Fruit fly (Drosophila melanogaster): Measurements from ENCODE around the gene for.

Gene for

DNA sequence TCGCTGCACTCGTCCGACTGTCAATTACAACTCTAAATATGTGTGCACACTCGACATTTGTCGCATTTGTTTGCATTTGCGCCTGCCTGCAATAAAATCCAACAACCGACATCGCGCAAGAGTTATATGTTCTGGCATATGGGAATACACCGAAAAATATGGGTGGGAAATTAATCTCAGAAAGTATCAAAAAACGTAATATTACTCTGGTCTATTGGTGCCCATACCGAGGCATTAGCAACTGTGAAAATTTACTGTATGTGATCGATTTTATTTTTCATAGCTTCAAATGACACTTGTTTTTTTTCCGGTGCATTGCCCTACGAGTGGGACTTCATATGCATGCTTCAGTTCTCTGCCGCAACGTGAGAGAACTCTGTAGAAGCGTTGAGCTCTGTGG, 82.8 kb downstream of the for start (continued):
- TF ChIP-seq CG6254 (GFP tag; optimal IDR thresholded peaks at IDR 0.05) = peak; percentile 75
- peak; percentile 23 for TF ChIP-seq Deaf1 (tag; optimal IDR thresholded peaks at IDR 0.05)
- TF ChIP-seq NK7.1 (GFP tag; optimal IDR thresholded peaks at IDR 0.05) = peak; percentile 64
- peak; percentile 81 for TF ChIP-seq row (GFP tag; IDR thresholded peaks at IDR 0.05)
- no peak for TF ChIP-seq lbe (GFP tag; optimal IDR thresholded peaks at IDR 0.05)
- peak; percentile 53 for TF ChIP-seq run (tag; optimal IDR thresholded peaks at IDR 0.05)
- TF ChIP-seq Hr51 (GFP tag; optimal IDR thresholded peaks at IDR 0.05) = peak in 1 of 2 experiments; percentile 58
- TF ChIP-seq CG14710 (tag; optimal IDR thresholded peaks at IDR 0.05) = peak; percentile 74
- peak; percentile 82 for TF ChIP-seq cato (GFP tag; optimal IDR thresholded peaks at IDR 0.05; ENCODE audit: borderline replicate concordance)
- TF ChIP-seq otp (GFP tag; IDR thresholded peaks at IDR 0.05) = peak; percentile 80; the same call in 2 of the 3 replicates
- TF ChIP-seq NFAT (GFP tag; IDR thresholded peaks at IDR 0.05) = no peak
- TF ChIP-seq CG14014 (GFP tag; IDR thresholded peaks at IDR 0.05) = peak; percentile 67
- TF ChIP-seq Med (GFP tag) = peak; percentile 95
- no peak for TF ChIP-seq Bteb2 (GFP tag; optimal IDR thresholded peaks at IDR 0.05)
- no peak for TF ChIP-seq fru (optimal IDR thresholded peaks at IDR 0.05)
- no peak for TF ChIP-seq vfl (GFP tag; optimal IDR thresholded peaks at IDR 0.05)
- TF ChIP-seq slp2 (GFP tag; optimal IDR thresholded peaks at IDR 0.05) = peak; percentile 73
- TF ChIP-seq CG16863 (GFP tag; optimal IDR thresholded peaks at IDR 0.05) = peak; percentile 83
- TF ChIP-seq CG15601 (tag; optimal IDR thresholded peaks at IDR 0.05) = peak; percentile 83
- TF ChIP-seq YL-1 (GFP tag; optimal IDR thresholded peaks at IDR 0.05) = no peak
- TF ChIP-seq CG13287 (GFP tag; IDR thresholded peaks at IDR 0.05; ENCODE audit: partially characterized antibody) = no peak
- TF ChIP-seq Awh (GFP tag; IDR thresholded peaks at IDR 0.05) = peak; percentile 76
- peak; percentile 76 for TF ChIP-seq CG3065 (GFP tag; optimal IDR thresholded peaks at IDR 0.05)
- TF ChIP-seq Hr3 (GFP tag; optimal IDR thresholded peaks at IDR 0.05) = peak; percentile 70
- TF ChIP-seq Hr39 (optimal IDR thresholded peaks at IDR 0.05) = no peak
- no peak for TF ChIP-seq mld (GFP tag; IDR thresholded peaks at IDR 0.05; ENCODE audit: partially characterized antibody)
- peak; percentile 80 for TF ChIP-seq CG33557 (GFP tag; optimal IDR thresholded peaks at IDR 0.05)
- TF ChIP-seq CG30403 (GFP tag; optimal IDR thresholded peaks at IDR 0.05) = peak; percentile 65
- no peak for TF ChIP-seq inv (GFP tag; IDR thresholded peaks at IDR 0.05; ENCODE audit: partially characterized antibody)
- peak; percentile 65 for TF ChIP-seq trem (tag; optimal IDR thresholded peaks at IDR 0.05)
- TF ChIP-seq CG8359 (GFP tag; optimal IDR thresholded peaks at IDR 0.05; ENCODE audit: borderline replicate concordance) = peak; percentile 56
- TF ChIP-seq CG7357 (GFP tag; IDR thresholded peaks at IDR 0.05) = peak; percentile 58; the same call in 1 of the 3 replicates
- no peak for TF ChIP-seq kni (GFP tag; optimal IDR thresholded peaks at IDR 0.05)
- peak; percentile 52 for TF ChIP-seq E2f2 (GFP tag; IDR thresholded peaks at IDR 0.05)
- peak; percentile 79 for TF ChIP-seq Xbp1 (GFP tag; optimal IDR thresholded peaks at IDR 0.05)
- peak; percentile 62 for TF ChIP-seq lilli (GFP tag; optimal IDR thresholded peaks at IDR 0.05)
- peak; percentile 72 for TF ChIP-seq CG13775 (GFP tag; optimal IDR thresholded peaks at IDR 0.05)
- TF ChIP-seq croc (GFP tag; conservative IDR thresholded peaks at IDR 0.05) = peak; percentile 89
- peak; percentile 72 for TF ChIP-seq CG12104 (GFP tag; optimal IDR thresholded peaks at IDR 0.05)
- TF ChIP-seq CG4424 (GFP tag; optimal IDR thresholded peaks at IDR 0.05) = peak; percentile 80
- no peak for TF ChIP-seq Fer1 (GFP tag; optimal IDR thresholded peaks at IDR 0.05)
- peak; percentile 78; the same call in 3 of the 4 replicates for TF ChIP-seq Gug (GFP tag; IDR thresholded peaks at IDR 0.05)
- peak; percentile 27 for TF ChIP-seq Hey (tag; optimal IDR thresholded peaks at IDR 0.05)
- TF ChIP-seq CG7745 (tag; optimal IDR thresholded peaks at IDR 0.05) = no peak
- no peak for TF ChIP-seq bowl (GFP tag; IDR thresholded peaks at IDR 0.05)
- peak; percentile 82 for TF ChIP-seq H15 (GFP tag; IDR thresholded peaks at IDR 0.05)
- TF ChIP-seq sens (GFP tag) = peak; percentile 98
- TF ChIP-seq crp (GFP tag; optimal IDR thresholded peaks at IDR 0.05) = no peak
- TF ChIP-seq CG17385 (GFP tag; optimal IDR thresholded peaks at IDR 0.05) = peak; percentile 71
- TF ChIP-seq CG15269 (tag; optimal IDR thresholded peaks at IDR 0.05) = peak; percentile 72
- TF ChIP-seq CG15696 (tag; optimal IDR thresholded peaks at IDR 0.05) = peak; percentile 78
